Fruit fly (Drosophila melanogaster) whole organism, adult: ENCODE data around the gene CG3703.

Source experiments
- CG5204 ChIP-seq: fragments of 200-800 bp; sonication (Bioruptor generic); optimal IDR thresholded peaks from 2 replicates; lab custom pipeline; 2016; ENCODE audit warnings: missing biosample characterization, missing genetic modification characterization
- CG7045 ChIP-seq: fragments of 200-800 bp; sonication (Bioruptor generic); optimal IDR thresholded peaks from 2 replicates; lab custom pipeline; 2017; ENCODE audit warnings: missing biosample characterization, mild to moderate bottlenecking, missing genetic modification characterization
- Hr96 ChIP-seq: fragments of 200-800 bp; sonication (Bioruptor generic); optimal IDR thresholded peaks from 2 replicates; lab custom pipeline; 2016; ENCODE audit warnings: missing biosample characterization, missing genetic modification characterization
- bab1 ChIP-seq: fragments of 200-800 bp; sonication (Bioruptor generic); optimal IDR thresholded peaks from 3 replicates; lab custom pipeline; 2019; ENCODE audit warnings: missing biosample characterization, mild to moderate bottlenecking, missing genetic modification characterization, moderate library complexity
- cic ChIP-seq: fragments of 200-800 bp; sonication (Bioruptor generic); optimal IDR thresholded peaks from 2 replicates; lab custom pipeline; 2017; ENCODE audit warnings: missing biosample characterization, mild to moderate bottlenecking, missing genetic modification characterization, moderate library complexity
- tj ChIP-seq: fragments of 200-800 bp; sonication (Bioruptor generic); optimal IDR thresholded peaks from 3 replicates; lab custom pipeline; 2017; ENCODE audit warnings: missing biosample characterization, mild to moderate bottlenecking, missing genetic modification characterization, moderate library complexity

DNA sequence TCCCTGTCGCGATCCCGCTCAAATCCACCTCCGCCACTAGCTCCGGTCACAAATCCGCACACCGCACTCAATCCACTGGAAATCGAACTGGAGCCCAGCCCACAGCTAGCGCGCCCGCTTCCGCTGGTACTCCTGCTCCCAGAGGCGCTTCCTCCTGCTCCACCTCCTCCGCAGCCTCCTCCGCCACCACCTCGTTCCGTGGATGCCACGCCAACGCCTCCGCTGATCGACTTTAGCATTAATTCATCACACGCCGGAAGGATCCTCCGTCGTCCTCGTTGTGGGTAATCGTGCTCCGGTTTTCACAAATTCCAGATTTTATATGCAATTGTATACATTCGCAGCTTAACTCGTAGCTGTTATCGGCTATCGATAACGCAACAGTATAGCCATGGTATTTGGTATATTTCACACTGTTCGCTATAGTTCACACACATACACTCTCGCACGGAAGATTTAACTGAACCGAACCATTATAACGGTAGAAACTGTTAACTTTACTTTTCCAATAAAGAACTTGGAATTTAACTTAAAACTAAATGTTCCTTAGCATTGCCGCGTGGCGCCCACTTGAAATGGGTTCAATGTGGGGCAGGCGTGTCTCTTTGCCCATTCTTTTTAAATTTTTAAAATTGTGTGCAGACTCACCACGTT, 18.2 kb downstream of the CG3703 start, which contains the start of gene Lztr1:
- TF ChIP-seq bab1: no peak
- no peak for TF ChIP-seq tj (GFP tag; lab: Kevin White, UChicago)
- TF ChIP-seq cic (GFP tag; lab: Kevin White, UChicago): no peak
- no peak for TF ChIP-seq CG5204 (GFP tag; lab: Kevin White, UChicago)
- no peak for TF ChIP-seq CG7045 (GFP tag; lab: Kevin White, UChicago)
- TF ChIP-seq Hr96 (GFP tag; lab: Kevin White, UChicago): no peak
